Fruit fly (Drosophila melanogaster): Measurements from ENCODE around the gene loco.

- TF ChIP-seq bab1 (GFP tag; optimal IDR thresholded peaks at IDR 0.05) (no peak), CG33017 (tag; optimal IDR thresholded peaks at IDR 0.05) (no peak), Clk (GFP tag; optimal IDR thresholded peaks at IDR 0.05) (no peak), toe (GFP tag; optimal IDR thresholded peaks at IDR 0.05) (no peak), CG7045 (GFP tag; optimal IDR thresholded peaks at IDR 0.05) (no peak), CG12768 (GFP tag; optimal IDR thresholded peaks at IDR 0.05) (no peak), ovo (GFP tag; optimal IDR thresholded peaks at IDR 0.05) (no peak), kay (GFP tag; ENCODE audit: borderline replicate concordance) (no peak), tj (GFP tag; optimal IDR thresholded peaks at IDR 0.05) (no peak), CG1620 (GFP tag; optimal IDR thresholded peaks at IDR 0.05) (no peak), pad (GFP tag; optimal IDR thresholded peaks at IDR 0.05) (no peak), cnc (optimal IDR thresholded peaks at IDR 0.05) (no peak)
Measured at dm6 chr3R:22595293-22595868, 43.8 kb downstream of the loco start.

All from whole organism, adult.